Fruit fly (Drosophila melanogaster) whole organism, wandering third instar larva: ENCODE measurements around the gene Drice.

Experiments used
- CrebA ChIP-seq: fragments of 200-800 bp; sonication (Bioruptor generic); optimal IDR thresholded peaks from 2 replicates; lab custom pipeline; 2016; ENCODE audit warnings: missing biosample characterization, mild to moderate bottlenecking, missing genetic modification characterization, borderline replicate concordance
- Dfd ChIP-seq: fragments of >200 bp; optimal IDR thresholded peaks from 2 replicates; lab custom pipeline; 2017; ENCODE audit warnings: missing biosample characterization, missing genetic modification characterization
- HLH106 ChIP-seq: fragments of 200-800 bp; optimal IDR thresholded peaks from 3 replicates; lab custom pipeline; 2019; ENCODE audit warnings: missing biosample characterization, mild to moderate bottlenecking, missing genetic modification characterization, moderate library complexity
- Myc ChIP-seq: fragments of >200 bp; optimal IDR thresholded peaks from 2 replicates; lab custom pipeline; 2017
- dl ChIP-seq, 2 experiments: fragments of 175-275, 200-275 bp in 1 of 2; fragments of 200-275 bp in 1 of 2; sonication (Bioruptor generic); optimal IDR thresholded peaks; lab custom pipeline; 2018; ENCODE audit warnings: mild to moderate bottlenecking in 2 of 2, missing biosample characterization in 2 of 2, missing genetic modification characterization in 2 of 2, moderate library complexity in 2 of 2; ENCODE audit not compliant: partially characterized antibody in 2 of 2, insufficient read depth in 1 of 2
- lola ChIP-seq: fragments of >200 bp; optimal IDR thresholded peaks from 2 replicates; lab custom pipeline; 2017; ENCODE audit warnings: missing biosample characterization, missing genetic modification characterization
- woc ChIP-seq: sonication (Bioruptor generic); optimal IDR thresholded peaks from 2 replicates; lab custom pipeline; 2016; ENCODE audit warnings: missing biosample characterization, mild to moderate bottlenecking, missing genetic modification characterization

DNA sequence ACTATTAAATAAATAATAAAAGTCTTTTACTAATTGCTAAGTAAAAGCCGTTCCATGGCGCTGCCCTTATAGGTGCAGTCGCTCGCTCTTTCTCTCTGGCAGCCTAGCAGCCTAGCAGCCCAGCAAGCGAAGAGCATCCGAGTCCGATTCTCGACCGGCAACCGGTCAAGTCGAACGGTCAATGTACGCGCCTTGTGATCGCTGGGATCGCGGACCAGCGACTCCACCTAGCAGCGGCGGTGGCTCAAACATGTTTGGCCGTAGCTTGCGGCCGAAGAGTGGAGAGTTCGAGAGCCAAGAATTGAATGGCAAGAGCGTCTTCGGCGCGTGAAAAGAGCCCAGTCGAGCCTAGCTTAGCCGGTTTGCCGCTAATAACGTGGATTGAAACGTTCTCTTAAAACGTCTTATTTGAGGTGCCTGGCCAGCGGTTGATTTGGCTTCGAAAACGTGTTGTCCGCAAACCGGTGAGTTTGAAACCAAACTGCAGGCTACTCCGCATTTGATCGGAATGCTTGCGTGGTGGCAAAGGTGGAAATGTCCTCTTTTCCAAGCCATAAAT is 29.8 kb downstream of the Drice start:
- TF ChIP-seq Dfd (GFP tag; lab: Kevin White, UChicago), result no peak
- TF ChIP-seq dl (GFP tag; optimal IDR thresholded peaks at IDR 0.05; lab: Kevin White, UChicago; ENCODE audit: insufficient read depth in 1 of 2, partially characterized antibody in 2 of 2), result no peak
- no peak for TF ChIP-seq Myc
- no peak for TF ChIP-seq HLH106 (tag; lab: Kevin White, UChicago)
- TF ChIP-seq CrebA (GFP tag; lab: Kevin White, UChicago), result no peak
- TF ChIP-seq lola (GFP tag; lab: Kevin White, UChicago), result no peak
- TF ChIP-seq woc (GFP tag; lab: Kevin White, UChicago), result no peak
